Fruit fly (Drosophila melanogaster): ENCODE measurements around the gene mRpS2.
A peak's percentile ranks its signal among the peaks of the same experiment; 100 is the strongest.

The mRpS2 gene

DNA sequence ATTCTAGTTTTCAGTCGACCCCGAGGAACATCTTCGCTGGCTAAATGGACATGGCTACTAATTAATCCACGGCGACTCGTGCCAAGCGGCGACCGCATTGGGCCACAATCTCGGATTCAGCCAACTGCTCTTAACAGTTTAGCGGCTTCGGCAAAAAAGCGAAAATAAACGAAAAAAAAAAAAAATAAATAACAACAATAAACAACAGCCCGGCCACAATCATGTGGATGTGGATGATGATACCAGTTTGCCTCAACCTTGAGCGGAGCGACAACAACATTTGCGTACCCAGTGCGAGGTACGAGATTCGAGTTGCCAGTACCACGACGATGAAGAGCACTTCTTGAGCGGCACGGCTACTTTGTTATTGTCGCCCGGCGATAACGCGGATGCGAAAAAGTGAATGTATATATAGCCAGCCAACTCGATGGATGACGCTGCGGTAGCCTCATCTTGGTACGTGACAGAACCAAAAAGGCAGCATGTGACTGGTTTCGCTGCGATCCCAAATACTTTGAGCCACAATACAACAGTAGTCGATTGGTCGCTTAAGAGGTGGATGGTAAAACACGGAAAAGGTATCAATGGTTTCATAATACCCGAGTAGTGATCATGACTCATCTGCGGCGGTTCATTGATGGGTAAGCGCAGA, 42.1 kb downstream of the mRpS2 start:
- TF ChIP-seq Hr78 (GFP tag; optimal IDR thresholded peaks at IDR 0.05), result no peak
- TF ChIP-seq brk (GFP tag; optimal IDR thresholded peaks at IDR 0.05), result no peak
- peak; percentile 21 for TF ChIP-seq h (GFP tag; optimal IDR thresholded peaks at IDR 0.05)
- TF ChIP-seq CrebA (GFP tag; optimal IDR thresholded peaks at IDR 0.05; ENCODE audit: borderline replicate concordance), result no peak
- TF ChIP-seq Jra (GFP tag; optimal IDR thresholded peaks at IDR 0.05), result no peak
- peak; percentile 3 for TF ChIP-seq psq (GFP tag; optimal IDR thresholded peaks at IDR 0.05)
- no peak for TF ChIP-seq dsf (GFP tag; optimal IDR thresholded peaks at IDR 0.05; ENCODE audit: borderline replicate concordance)
- no peak for TF ChIP-seq CG9705 (GFP tag; optimal IDR thresholded peaks at IDR 0.05)
- no peak for TF ChIP-seq usp (GFP tag; optimal IDR thresholded peaks at IDR 0.05)
- no peak for TF ChIP-seq Hnf4 (GFP tag; optimal IDR thresholded peaks at IDR 0.05)
- TF ChIP-seq pan (optimal IDR thresholded peaks at IDR 0.05), result no peak
- no peak for TF ChIP-seq br (GFP tag; optimal IDR thresholded peaks at IDR 0.05)
- TF ChIP-seq jim (GFP tag; optimal IDR thresholded peaks at IDR 0.05), result no peak
- no peak for TF ChIP-seq rgr (GFP tag; optimal IDR thresholded peaks at IDR 0.05)
- no peak for TF ChIP-seq CG32264 (GFP tag; optimal IDR thresholded peaks at IDR 0.05)
- TF ChIP-seq dmrt93B (GFP tag; optimal IDR thresholded peaks at IDR 0.05), result no peak
- no peak for TF ChIP-seq tai (GFP tag; optimal IDR thresholded peaks at IDR 0.05)
- no peak for TF ChIP-seq Hr83 (GFP tag; optimal IDR thresholded peaks at IDR 0.05; ENCODE audit: poor library complexity, severe bottlenecking)
- no peak for TF ChIP-seq HLH106 (tag; optimal IDR thresholded peaks at IDR 0.05)
- TF ChIP-seq Mio (GFP tag; optimal IDR thresholded peaks at IDR 0.05), result no peak
- TF ChIP-seq sage (GFP tag; optimal IDR thresholded peaks at IDR 0.05), result no peak
- TF ChIP-seq Sp1 (GFP tag; optimal IDR thresholded peaks at IDR 0.05), result no peak
- peak; percentile 59 for TF ChIP-seq woc (GFP tag; optimal IDR thresholded peaks at IDR 0.05)
- TF ChIP-seq dl (GFP tag; optimal IDR thresholded peaks at IDR 0.05; ENCODE audit: insufficient read depth in 1 of 2, partially characterized antibody in 2 of 2), result no peak
- TF ChIP-seq GATAd (GFP tag; optimal IDR thresholded peaks at IDR 0.05), result no peak
- TF ChIP-seq fru (GFP tag; optimal IDR thresholded peaks at IDR 0.05), result peak; percentile 29
- TF ChIP-seq Myc (optimal IDR thresholded peaks at IDR 0.05), result no peak
- TF ChIP-seq lola (GFP tag; optimal IDR thresholded peaks at IDR 0.05), result no peak
- no peak for TF ChIP-seq Dfd (GFP tag; optimal IDR thresholded peaks at IDR 0.05)
- TF ChIP-seq ey (GFP tag; optimal IDR thresholded peaks at IDR 0.05), result no peak
- no peak for TF ChIP-seq Dif (GFP tag; optimal IDR thresholded peaks at IDR 0.05; ENCODE audit: partially characterized antibody)
- TF ChIP-seq Rel (GFP tag; optimal IDR thresholded peaks at IDR 0.05), result no peak
- TF ChIP-seq Rel (tag; optimal IDR thresholded peaks at IDR 0.05), result no peak

- TF ChIP-seq foxo (GFP tag; optimal IDR thresholded peaks at IDR 0.05), result no peak
- no peak for TF ChIP-seq h (GFP tag; optimal IDR thresholded peaks at IDR 0.05)
- no peak for TF ChIP-seq Hr83 (GFP tag; optimal IDR thresholded peaks at IDR 0.05; ENCODE audit: poor library complexity, severe bottlenecking)
- no peak for TF ChIP-seq fru (GFP tag; optimal IDR thresholded peaks at IDR 0.05)
- no peak for TF ChIP-seq CG32264 (GFP tag; optimal IDR thresholded peaks at IDR 0.05)
- no peak for TF ChIP-seq Abd-B (GFP tag; optimal IDR thresholded peaks at IDR 0.05)
- no peak for TF ChIP-seq dl (GFP tag; optimal IDR thresholded peaks at IDR 0.05; ENCODE audit: insufficient read depth in 1 of 2, partially characterized antibody in 2 of 2)
- TF ChIP-seq tai (GFP tag; optimal IDR thresholded peaks at IDR 0.05), result no peak
- no peak for TF ChIP-seq Vsx2 (GFP tag; optimal IDR thresholded peaks at IDR 0.05; ENCODE audit: partially characterized antibody)
- no peak for TF ChIP-seq Dfd (GFP tag; optimal IDR thresholded peaks at IDR 0.05)
- no peak for TF ChIP-seq lola (GFP tag; optimal IDR thresholded peaks at IDR 0.05)
- no peak for TF ChIP-seq psq (GFP tag; optimal IDR thresholded peaks at IDR 0.05)
- no peak for TF ChIP-seq Hnf4 (GFP tag; optimal IDR thresholded peaks at IDR 0.05)
- TF ChIP-seq sage (GFP tag; optimal IDR thresholded peaks at IDR 0.05), result no peak
- no peak for TF ChIP-seq jim (GFP tag; optimal IDR thresholded peaks at IDR 0.05)
- no peak for TF ChIP-seq Hr78 (GFP tag; optimal IDR thresholded peaks at IDR 0.05)
- no peak for TF ChIP-seq N (GFP tag; optimal IDR thresholded peaks at IDR 0.05)
Observed at dm6 chr2L:4806109-4806508, 44.1 kb downstream of the mRpS2 start.

dm6 chr2L:4801705-4802216, 48.5 kb downstream of the mRpS2 start, which contains the start of gene slf:
Gene slf (minus strand): TSS chr2L:4801923.
- TF ChIP-seq rgr (GFP tag; optimal IDR thresholded peaks at IDR 0.05) (no peak), Rel (GFP tag; optimal IDR thresholded peaks at IDR 0.05) (no peak), Rel (tag; optimal IDR thresholded peaks at IDR 0.05) (no peak)
